Fruit fly (Drosophila melanogaster) whole organism, embryonic: ENCODE data around the gene SP1173.

Experiments
- Antp ChIP-seq: fragments of 200-800 bp; sonication (Bioruptor generic); optimal IDR thresholded peaks from 3 replicates; lab custom pipeline; 2016; ENCODE audit warnings: missing biosample characterization, missing genetic modification characterization
- Asciz ChIP-seq: fragments of 200-800 bp; sonication (Bioruptor generic); optimal IDR thresholded peaks from 2 replicates; lab custom pipeline; 2017; ENCODE audit warnings: missing biosample characterization, mild to moderate bottlenecking, missing genetic modification characterization, missing genetic modification reagents
- Bdp1 ChIP-seq: fragments of 200-800 bp; sonication (Bioruptor generic); optimal IDR thresholded peaks from 3 replicates; lab custom pipeline; 2016; ENCODE audit warnings: missing biosample characterization, missing genetic modification characterization
- Blimp-1 ChIP-seq: fragments of 200-800 bp; sonication (Bioruptor generic); optimal IDR thresholded peaks from 3 replicates; lab custom pipeline; 2018; ENCODE audit warnings: missing biosample characterization, missing genetic modification characterization, mild to moderate bottlenecking, moderate library complexity, missing genetic modification reagents
- CG10209 ChIP-seq: fragments of 200-800 bp; sonication (Bioruptor generic); optimal IDR thresholded peaks from 3 replicates; lab custom pipeline; 2017; ENCODE audit warnings: missing biosample characterization, mild to moderate bottlenecking, missing genetic modification characterization, missing genetic modification reagents
- CG10267 ChIP-seq: fragments of 200-800 bp; sonication (Bioruptor generic); optimal IDR thresholded peaks from 2 replicates; lab custom pipeline; 2018; ENCODE audit warnings: missing biosample characterization, mild to moderate bottlenecking, missing genetic modification characterization, moderate library complexity
- CG11085 ChIP-seq: fragments of 200-800 bp; sonication (Bioruptor generic); IDR thresholded peaks from 2 replicates; pipeline ENCODE4 v1.3.6; 2022; ENCODE audit warnings: missing biosample characterization, missing genetic modification characterization
- CG12299 ChIP-seq: fragments of 200-800 bp; sonication (Bioruptor generic); optimal IDR thresholded peaks from 2 replicates; lab custom pipeline; 2018; ENCODE audit warnings: missing biosample characterization, mild to moderate bottlenecking, missing genetic modification characterization
- CG12769 ChIP-seq: fragments of 200-800 bp; sonication (Bioruptor generic); optimal IDR thresholded peaks from 2 replicates; lab custom pipeline; 2019; ENCODE audit warnings: missing biosample characterization, mild to moderate bottlenecking, missing genetic modification characterization, moderate library complexity
- CG15011 ChIP-seq: fragments of 200-800 bp; sonication (Bioruptor generic); optimal IDR thresholded peaks from 3 replicates; lab custom pipeline; 2018; ENCODE audit warnings: missing biosample characterization, mild to moderate bottlenecking, missing genetic modification characterization
- CG15269 ChIP-seq: fragments of 200-800 bp; sonication (Bioruptor generic); optimal IDR thresholded peaks from 2 replicates; lab custom pipeline; 2018; ENCODE audit warnings: missing biosample characterization, mild to moderate bottlenecking, missing genetic modification characterization, moderate library complexity
- CG16863 ChIP-seq: fragments of 200-800 bp; sonication (Bioruptor generic); optimal IDR thresholded peaks from 3 replicates; lab custom pipeline; 2016; ENCODE audit warnings: missing biosample characterization, missing genetic modification characterization
- CG2712 ChIP-seq: fragments of 200-800 bp; optimal IDR thresholded peaks from 3 replicates; lab custom pipeline; 2019; ENCODE audit warnings: missing biosample characterization, mild to moderate bottlenecking, missing genetic modification characterization, moderate library complexity
- CG31388 ChIP-seq: fragments of 200-800 bp; sonication (Bioruptor generic); optimal IDR thresholded peaks from 2 replicates; lab custom pipeline; 2016; ENCODE audit warnings: missing biosample characterization, missing genetic modification characterization
- CG42726 ChIP-seq: fragments of 200-800 bp; sonication (Bioruptor generic); IDR thresholded peaks from 2 replicates; pipeline ENCODE4 v1.3.6; 2022; ENCODE audit warnings: missing biosample characterization, missing genetic modification characterization; ENCODE audit not compliant: partially characterized antibody
- CG7556 ChIP-seq: fragments of 200-800 bp; sonication (Bioruptor generic); optimal IDR thresholded peaks from 2 replicates; lab custom pipeline; 2017; ENCODE audit warnings: missing biosample characterization, mild to moderate bottlenecking, missing genetic modification characterization
- CG8290 ChIP-seq, 3 experiments: fragments of 200-800 bp; sonication (Bioruptor generic); optimal IDR thresholded peaks; 2 replicates each; lab custom pipeline; 2016 to 2019; ENCODE audit warnings: missing biosample characterization in 3 of 3, missing genetic modification characterization in 3 of 3, mild to moderate bottlenecking in 2 of 3, moderate library complexity in 1 of 3
- CG8478 ChIP-seq: fragments of >200 bp; optimal IDR thresholded peaks from 2 replicates; lab custom pipeline; 2018
- CG9727 ChIP-seq: fragments of 200-800 bp; sonication (Bioruptor generic); optimal IDR thresholded peaks from 3 replicates; lab custom pipeline; 2017; ENCODE audit warnings: missing biosample characterization, mild to moderate bottlenecking, missing genetic modification characterization
- CoRest ChIP-seq: fragments of 200-800 bp; sonication (Bioruptor generic); optimal IDR thresholded peaks from 3 replicates; lab custom pipeline; 2018; ENCODE audit warnings: missing biosample characterization, mild to moderate bottlenecking, missing genetic modification characterization, moderate library complexity
- CrebB ChIP-seq: fragments of 200-800 bp; sonication (Bioruptor generic); optimal IDR thresholded peaks from 3 replicates; lab custom pipeline; 2018; ENCODE audit warnings: missing biosample characterization, mild to moderate bottlenecking, missing genetic modification characterization
- Fer3 ChIP-seq: fragments of 200-800 bp; sonication (Bioruptor generic); optimal IDR thresholded peaks from 2 replicates; lab custom pipeline; 2018; ENCODE audit warnings: missing biosample characterization, mild to moderate bottlenecking, missing genetic modification characterization, moderate library complexity
- HLH3B ChIP-seq: fragments of 200-800 bp; sonication (Bioruptor generic); IDR thresholded peaks from 2 replicates; pipeline ENCODE4 v1.3.6; 2022; ENCODE audit warnings: missing biosample characterization, missing genetic modification characterization
- HLHmδ ChIP-seq: fragments of 200-800 bp; sonication (Bioruptor generic); optimal IDR thresholded peaks from 2 replicates; lab custom pipeline; 2018; ENCODE audit warnings: missing biosample characterization, mild to moderate bottlenecking, missing genetic modification characterization, moderate library complexity
- HmgD ChIP-seq: fragments of 200-800 bp; sonication (Bioruptor generic); optimal IDR thresholded peaks from 3 replicates; lab custom pipeline; 2016; ENCODE audit warnings: missing biosample characterization, missing genetic modification characterization
- HmgZ ChIP-seq: fragments of 200-800 bp; sonication (Bioruptor generic); optimal IDR thresholded peaks from 2 replicates; lab custom pipeline; 2018; ENCODE audit warnings: missing biosample characterization, mild to moderate bottlenecking, missing genetic modification characterization
- MTF-1 ChIP-seq: fragments of 200-800 bp; sonication (Bioruptor generic); optimal IDR thresholded peaks from 2 replicates; lab custom pipeline; 2018; ENCODE audit warnings: missing biosample characterization, mild to moderate bottlenecking, missing genetic modification characterization, borderline replicate concordance
- Mad ChIP-seq: fragments of 200-800 bp; sonication (Bioruptor generic); optimal IDR thresholded peaks from 2 replicates; lab custom pipeline; 2016; ENCODE audit warnings: missing biosample characterization, missing genetic modification characterization
- NC2β ChIP-seq: fragments of 200-800 bp; sonication (Bioruptor generic); optimal IDR thresholded peaks from 2 replicates; lab custom pipeline; 2016; ENCODE audit warnings: missing biosample characterization, missing genetic modification characterization
- NFAT ChIP-seq: fragments of 200-800 bp; sonication (Bioruptor generic); IDR thresholded peaks from 2 replicates; pipeline ENCODE4 v1.3.6; 2022; ENCODE audit warnings: missing biosample characterization, missing genetic modification characterization
- Neu2 ChIP-seq: fragments of 200-800 bp; sonication (Bioruptor generic); optimal IDR thresholded peaks from 3 replicates; lab custom pipeline; 2016; ENCODE audit warnings: missing biosample characterization, missing genetic modification characterization, borderline replicate concordance
- Oli ChIP-seq: fragments of 200-800 bp; sonication (Bioruptor generic); optimal IDR thresholded peaks from 2 replicates; lab custom pipeline; 2018; ENCODE audit warnings: missing biosample characterization, mild to moderate bottlenecking, missing genetic modification characterization, moderate library complexity
- Opbp ChIP-seq: fragments of 200-800 bp; sonication (Bioruptor generic); IDR thresholded peaks from 3 replicates; pipeline ENCODE4 v1.3.6; 2022; ENCODE audit warnings: missing biosample characterization, missing genetic modification characterization; ENCODE audit not compliant: partially characterized antibody
- Scr ChIP-seq: fragments of 200-800 bp; sonication (Bioruptor generic); IDR thresholded peaks from 2 replicates; pipeline ENCODE4 v1.3.6; 2022; ENCODE audit warnings: missing biosample characterization, missing genetic modification characterization; ENCODE audit not compliant: partially characterized antibody
- Side ChIP-seq: fragments of 200-800 bp; sonication (Bioruptor generic); optimal IDR thresholded peaks from 2 replicates; lab custom pipeline; 2016; ENCODE audit warnings: missing biosample characterization, missing genetic modification characterization
- abd-A ChIP-seq: fragments of 200-800 bp; sonication (Bioruptor generic); optimal IDR thresholded peaks from 3 replicates; lab custom pipeline; 2019; ENCODE audit warnings: missing biosample characterization, mild to moderate bottlenecking, missing genetic modification characterization, moderate library complexity
- aop ChIP-seq: fragments of 200-800 bp; sonication (Bioruptor generic); IDR thresholded peaks from 2 replicates; pipeline ENCODE4 v1.3.6; 2022; ENCODE audit warnings: missing biosample characterization, missing genetic modification characterization
- gcm2 ChIP-seq: fragments of 200-800 bp; sonication (Bioruptor generic); optimal IDR thresholded peaks from 2 replicates; lab custom pipeline; 2016; ENCODE audit warnings: missing biosample characterization, missing genetic modification characterization
- grau ChIP-seq: fragments of 200-800 bp; optimal IDR thresholded peaks from 3 replicates; lab custom pipeline; 2019; ENCODE audit warnings: missing biosample characterization, mild to moderate bottlenecking, missing genetic modification characterization, moderate library complexity
- gsb ChIP-seq: fragments of 200-800 bp; sonication (Bioruptor generic); IDR thresholded peaks from 2 replicates; pipeline ENCODE4 v1.3.6; 2022; ENCODE audit warnings: missing biosample characterization, missing genetic modification characterization
- hb ChIP-seq: fragments of 200-800 bp; sonication (Bioruptor generic); IDR thresholded peaks from 3 replicates; pipeline ENCODE4 v1.3.6; 2022; ENCODE audit warnings: missing biosample characterization, missing genetic modification characterization; ENCODE audit not compliant: partially characterized antibody
- nerfin-1 ChIP-seq: fragments of 200-800 bp; sonication (Bioruptor generic); optimal IDR thresholded peaks from 3 replicates; lab custom pipeline; 2019; ENCODE audit warnings: missing biosample characterization, mild to moderate bottlenecking, missing genetic modification characterization, moderate library complexity
- phol ChIP-seq: fragments of 200-800 bp; sonication (Bioruptor generic); optimal IDR thresholded peaks from 3 replicates; lab custom pipeline; 2018; ENCODE audit warnings: missing biosample characterization, mild to moderate bottlenecking, missing genetic modification characterization, moderate library complexity
- ssp ChIP-seq: fragments of 200-800 bp; sonication (Bioruptor generic); IDR thresholded peaks from 2 replicates; pipeline ENCODE4 v1.3.6; 2022; ENCODE audit warnings: missing biosample characterization, missing genetic modification characterization
- stwl ChIP-seq: fragments of 200-800 bp; sonication (Bioruptor generic); optimal IDR thresholded peaks from 3 replicates; lab custom pipeline; 2018; ENCODE audit warnings: missing biosample characterization, mild to moderate bottlenecking, missing genetic modification characterization, moderate library complexity
- tna ChIP-seq: fragments of 200-800 bp; sonication (Bioruptor generic); IDR thresholded peaks from 2 replicates; pipeline ENCODE4 v1.3.6; 2022; ENCODE audit warnings: missing biosample characterization, missing genetic modification characterization; ENCODE audit not compliant: partially characterized antibody
- zfh1 ChIP-seq: fragments of 200-800 bp; sonication (Bioruptor generic); IDR thresholded peaks from 3 replicates; pipeline ENCODE4 v1.3.6; 2022; ENCODE audit warnings: missing biosample characterization, missing genetic modification characterization

Gene SP1173

DNA sequence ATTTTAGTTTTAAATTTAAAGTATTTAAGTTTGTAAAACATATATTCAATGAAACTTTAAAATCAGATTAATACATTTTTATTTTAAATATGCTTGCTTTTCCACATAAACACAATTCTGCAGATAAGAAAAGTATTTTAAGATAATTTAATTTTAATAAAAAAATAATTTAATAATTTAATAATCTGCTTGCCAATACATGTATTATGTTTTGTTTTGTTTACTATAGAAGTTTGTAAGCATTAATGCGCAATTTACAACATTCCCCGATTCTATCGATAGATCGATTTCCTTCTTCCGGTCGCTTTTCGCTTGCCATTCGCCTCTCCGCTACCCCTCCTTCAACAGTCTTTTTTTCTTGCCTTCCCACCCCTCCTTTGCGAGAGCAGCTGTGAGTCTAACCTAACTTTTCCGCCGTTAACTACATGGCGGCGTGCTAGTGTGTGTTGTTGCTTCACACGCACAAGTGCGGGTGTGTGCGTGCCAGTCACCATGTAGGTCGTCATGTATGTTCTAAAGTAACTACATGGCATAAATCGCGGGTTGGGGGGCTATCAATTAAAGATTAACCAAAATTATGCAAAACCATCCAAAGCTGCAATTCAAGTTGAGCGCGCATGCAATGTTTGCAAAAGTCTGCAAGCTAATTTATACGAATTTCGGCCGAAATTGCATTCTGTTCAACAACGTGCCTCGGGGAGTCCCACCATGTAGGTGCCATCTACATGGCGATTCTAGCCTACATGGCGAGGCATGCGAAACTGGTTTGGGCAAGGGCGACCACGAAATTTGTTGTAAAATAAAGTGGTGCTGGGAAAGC, 40.2 kb upstream of the SP1173 start (continued):
- TF ChIP-seq HmgZ (tag; lab: Kevin White, UChicago) = peak; percentile 64
- no peak for TF ChIP-seq Neu2 (GFP tag; lab: Kevin White, UChicago)
- TF ChIP-seq grau (tag; lab: Kevin White, UChicago) = peak; percentile 32
- TF ChIP-seq nerfin-1 (tag; lab: Kevin White, UChicago) = peak; percentile 51
- peak; percentile 81 for TF ChIP-seq CG12769 (tag; lab: Kevin White, UChicago)
- TF ChIP-seq Fer3 (tag; lab: Kevin White, UChicago) = peak; percentile 2
- peak; percentile 66 for TF ChIP-seq CG9727 (GFP tag; lab: Kevin White, UChicago)
- TF ChIP-seq HLHmδ (GFP tag; lab: Kevin White, UChicago) = peak; percentile 4
- peak; percentile 27 for TF ChIP-seq stwl (tag; lab: Kevin White, UChicago)
- peak; percentile 24 for TF ChIP-seq CG7556 (GFP tag; lab: Kevin White, UChicago)
- TF ChIP-seq Bdp1 = no peak
- peak; percentile 91 for TF ChIP-seq abd-A
- TF ChIP-seq CG42726 (GFP tag; lab: Robert Waterston, UW) = peak; percentile 63; the same call in 1 of the 2 replicates
- TF ChIP-seq Scr = peak; percentile 63; the same call in 1 of the 2 replicates
- peak; percentile 46; the same call in 1 of the 2 replicates for TF ChIP-seq tna (GFP tag; lab: Robert Waterston, UW)
- TF ChIP-seq aop (GFP tag; lab: Robert Waterston, UW) = peak; percentile 98
- peak; percentile 86 for TF ChIP-seq HmgD
- TF ChIP-seq Asciz (GFP tag; lab: Kevin White, UChicago) = peak; percentile 4
- TF ChIP-seq CG10267 (tag; lab: Kevin White, UChicago) = peak; percentile 31
- TF ChIP-seq CG16863 (GFP tag; lab: Kevin White, UChicago) = no peak
- peak; percentile 35 for TF ChIP-seq CG10209 (GFP tag; lab: Kevin White, UChicago)
- no peak for TF ChIP-seq Antp
- peak; percentile 11 for TF ChIP-seq CrebB (tag; lab: Kevin White, UChicago)
- no peak for TF ChIP-seq hb
- TF ChIP-seq CG11085 = no peak
- peak; percentile 67; the same call in 2 of the 3 replicates for TF ChIP-seq Opbp (GFP tag; lab: Robert Waterston, UW)
- peak; percentile 10; the same call in 1 of the 3 replicates for TF ChIP-seq zfh1 (GFP tag; lab: Robert Waterston, UW)
- peak; percentile 30 for TF ChIP-seq NC2β (GFP tag; lab: Kevin White, UChicago)
- no peak for TF ChIP-seq CG31388
- peak; percentile 40 for TF ChIP-seq CoRest (tag; lab: Kevin White, UChicago)
- TF ChIP-seq MTF-1 (GFP tag; lab: Kevin White, UChicago) = peak; percentile 17
- TF ChIP-seq Side (GFP tag; lab: Kevin White, UChicago) = peak; percentile 12
- TF ChIP-seq gsb (GFP tag; lab: Robert Waterston, UW) = no peak
- TF ChIP-seq CG15269 (tag; lab: Kevin White, UChicago) = no peak
- TF ChIP-seq phol (tag; lab: Kevin White, UChicago) = peak; percentile 28
- TF ChIP-seq CG15011 (GFP tag; lab: Kevin White, UChicago) = no peak
- no peak; the same call in 1 of the 2 replicates for TF ChIP-seq HLH3B (GFP tag; lab: Robert Waterston, UW)
- peak; percentile 65; the same call in 1 of the 2 replicates for TF ChIP-seq NFAT (GFP tag; lab: Robert Waterston, UW)
- TF ChIP-seq CG12299 = peak; percentile 21
- no peak for TF ChIP-seq ssp (GFP tag; lab: Robert Waterston, UW)
- TF ChIP-seq gcm2 (GFP tag; lab: Kevin White, UChicago) = no peak
- peak; percentile 16 for TF ChIP-seq CG2712 (tag; lab: Kevin White, UChicago)
- TF ChIP-seq CG8290 (GFP tag; optimal IDR thresholded peaks at IDR 0.05; lab: Kevin White, UChicago) = no peak
- TF ChIP-seq CG8290 (tag; optimal IDR thresholded peaks at IDR 0.05; lab: Kevin White, UChicago) = peak in 1 of 2 experiments; percentile 82
- no peak for TF ChIP-seq Blimp-1 (GFP tag; lab: Kevin White, UChicago)
- no peak for TF ChIP-seq Mad (GFP tag; lab: Kevin White, UChicago)
- no peak for TF ChIP-seq Oli (tag; lab: Kevin White, UChicago)
- peak; percentile 84 for TF ChIP-seq CG8478 (lab: Kevin White, UChicago)
